Fruit fly (Drosophila melanogaster) whole organism, embryonic: Measurements from ENCODE around the gene Pxn.

Source experiments
- Bgb ChIP-seq: fragments of 200-800 bp; sonication (Bioruptor generic); IDR thresholded peaks from 2 replicates; pipeline ENCODE4 v1.3.6; 2022; ENCODE audit warnings: missing biosample characterization, missing genetic modification characterization; ENCODE audit not compliant: partially characterized antibody
- Bteb2 ChIP-seq: fragments of 200-800 bp; sonication (Bioruptor generic); optimal IDR thresholded peaks from 2 replicates; lab custom pipeline; 2016; ENCODE audit warnings: missing biosample characterization, missing genetic modification characterization
- C15 ChIP-seq: fragments of 200-800 bp; sonication (Bioruptor generic); IDR thresholded peaks from 3 replicates; pipeline ENCODE4 v1.3.6; 2022; ENCODE audit warnings: missing biosample characterization, missing genetic modification characterization
- CG1024 ChIP-seq: fragments of 200-800 bp; sonication (Bioruptor generic); IDR thresholded peaks from 2 replicates; pipeline ENCODE4 v1.3.6; 2022; ENCODE audit warnings: missing biosample characterization, missing genetic modification characterization
- CG11695 ChIP-seq: fragments of 200-800 bp; sonication (Bioruptor generic); IDR thresholded peaks from 3 replicates; pipeline ENCODE4 v1.3.6; 2022; ENCODE audit warnings: missing biosample characterization, missing genetic modification characterization
- CG11696 ChIP-seq: fragments of 200-800 bp; sonication (Bioruptor generic); IDR thresholded peaks from 2 replicates; pipeline ENCODE4 v1.3.6; 2022; ENCODE audit warnings: missing biosample characterization, missing genetic modification characterization
- CG12236 ChIP-seq: fragments of 200-800 bp; sonication (Bioruptor generic); optimal IDR thresholded peaks from 2 replicates; lab custom pipeline; 2016; ENCODE audit warnings: missing biosample characterization, missing genetic modification characterization
- CG13424 ChIP-seq: fragments of 200-800 bp; sonication (Bioruptor generic); optimal IDR thresholded peaks from 2 replicates; lab custom pipeline; 2019; ENCODE audit warnings: missing biosample characterization, mild to moderate bottlenecking, missing genetic modification characterization, moderate library complexity
- CG13775 ChIP-seq: fragments of 200-800 bp; sonication (Bioruptor generic); optimal IDR thresholded peaks from 3 replicates; lab custom pipeline; 2017; ENCODE audit warnings: missing biosample characterization, mild to moderate bottlenecking, missing genetic modification characterization
- CG13894 ChIP-seq: fragments of 200-800 bp; sonication (Bioruptor generic); optimal IDR thresholded peaks from 3 replicates; lab custom pipeline; 2018; ENCODE audit warnings: missing biosample characterization, mild to moderate bottlenecking, missing genetic modification characterization, moderate library complexity
- CG15011 ChIP-seq: fragments of 200-800 bp; sonication (Bioruptor generic); optimal IDR thresholded peaks from 3 replicates; lab custom pipeline; 2018; ENCODE audit warnings: missing biosample characterization, mild to moderate bottlenecking, missing genetic modification characterization
- CG1602 ChIP-seq: fragments of 200-800 bp; sonication (Bioruptor generic); optimal IDR thresholded peaks from 3 replicates; lab custom pipeline; 2016; ENCODE audit warnings: missing biosample characterization, missing genetic modification characterization
- CG17328 ChIP-seq: fragments of 200-800 bp; sonication (Bioruptor generic); IDR thresholded peaks from 2 replicates; pipeline ENCODE4 v1.3.6; 2022; ENCODE audit warnings: missing biosample characterization, missing genetic modification characterization
- CG17802 ChIP-seq: fragments of 200-800 bp; sonication (Bioruptor generic); optimal IDR thresholded peaks from 2 replicates; lab custom pipeline; 2018; ENCODE audit warnings: missing biosample characterization, mild to moderate bottlenecking, missing genetic modification characterization, moderate library complexity
- CG30431 ChIP-seq: fragments of 200-800 bp; sonication (Bioruptor generic); optimal IDR thresholded peaks from 2 replicates; lab custom pipeline; 2017; ENCODE audit warnings: missing biosample characterization, missing genetic modification characterization
- CG3163 ChIP-seq: fragments of 200-800 bp; sonication (Bioruptor generic); optimal IDR thresholded peaks from 3 replicates; lab custom pipeline; 2016; ENCODE audit warnings: missing biosample characterization, missing genetic modification characterization
- CG34376 ChIP-seq: fragments of 200-800 bp; sonication (Bioruptor generic); optimal IDR thresholded peaks from 2 replicates; lab custom pipeline; 2018; ENCODE audit warnings: missing biosample characterization, mild to moderate bottlenecking, missing genetic modification characterization
- CG4328 ChIP-seq: fragments of 200-800 bp; sonication (Bioruptor generic); optimal IDR thresholded peaks from 3 replicates; lab custom pipeline; 2017; ENCODE audit warnings: missing biosample characterization, missing genetic modification reagents, missing genetic modification characterization
- CG5953 ChIP-seq: fragments of 200-800 bp; sonication (Bioruptor generic); IDR thresholded peaks from 2 replicates; pipeline ENCODE4 v1.3.6; 2022; ENCODE audit warnings: missing biosample characterization, missing genetic modification characterization
- CG6854 ChIP-seq: fragments of 200-800 bp; sonication (Bioruptor generic); optimal IDR thresholded peaks from 3 replicates; lab custom pipeline; 2017; ENCODE audit warnings: missing biosample characterization, mild to moderate bottlenecking, missing genetic modification characterization
- CG7271 ChIP-seq: fragments of 200-800 bp; sonication (Bioruptor generic); optimal IDR thresholded peaks from 2 replicates; lab custom pipeline; 2018; ENCODE audit warnings: missing biosample characterization, mild to moderate bottlenecking, missing genetic modification characterization, moderate library complexity
- CG7372 ChIP-seq: fragments of 200-800 bp; sonication (Bioruptor generic); IDR thresholded peaks from 2 replicates; pipeline ENCODE4 v1.3.6; 2022; ENCODE audit warnings: missing biosample characterization, missing genetic modification characterization
- CG7963 ChIP-seq: fragments of 200-800 bp; sonication (Bioruptor generic); IDR thresholded peaks from 3 replicates; pipeline ENCODE4 v1.3.6; 2022; ENCODE audit warnings: missing biosample characterization, missing genetic modification characterization; ENCODE audit not compliant: partially characterized antibody
- Elba2 ChIP-seq: fragments of 200-800 bp; sonication (Bioruptor generic); optimal IDR thresholded peaks from 3 replicates; lab custom pipeline; 2016; ENCODE audit warnings: missing biosample characterization, missing genetic modification characterization
- Ets65A ChIP-seq: fragments of 200-800 bp; sonication (Bioruptor generic); peaks from one replicate; lab custom pipeline; 2016; ENCODE audit warnings: missing biosample characterization, missing genetic modification characterization
- Gsc ChIP-seq: fragments of 200-800 bp; sonication (Bioruptor generic); IDR thresholded peaks from 2 replicates; pipeline ENCODE4 v1.3.6; 2022; ENCODE audit warnings: missing biosample characterization, missing genetic modification characterization
- Hand ChIP-seq: fragments of 200-800 bp; sonication (Bioruptor generic); optimal IDR thresholded peaks from 2 replicates; lab custom pipeline; 2017; ENCODE audit warnings: mild to moderate bottlenecking, missing biosample characterization, missing genetic modification reagents, missing genetic modification characterization
- Hmr ChIP-seq: fragments of 200-800 bp; sonication (Bioruptor generic); optimal IDR thresholded peaks from 3 replicates; lab custom pipeline; 2017; ENCODE audit warnings: mild to moderate bottlenecking, missing biosample characterization, missing genetic modification reagents, missing genetic modification characterization
- Mrtf ChIP-seq: fragments of 200-800 bp; sonication (Bioruptor generic); IDR thresholded peaks from 3 replicates; pipeline ENCODE4 v1.3.6; 2022; ENCODE audit warnings: missing biosample characterization, missing genetic modification characterization
- Nf-YA ChIP-seq: fragments of 200-800 bp; sonication (Bioruptor generic); IDR thresholded peaks from 2 replicates; pipeline ENCODE4 v1.3.6; 2022; ENCODE audit warnings: missing biosample characterization, missing genetic modification characterization
- Nf-YC ChIP-seq: fragments of 200-800 bp; optimal IDR thresholded peaks from 3 replicates; lab custom pipeline; 2019; ENCODE audit warnings: missing biosample characterization, mild to moderate bottlenecking, missing genetic modification characterization, moderate library complexity
- ash1 ChIP-seq: fragments of 200-800 bp; sonication (Bioruptor generic); optimal IDR thresholded peaks from 2 replicates; lab custom pipeline; 2018; ENCODE audit warnings: missing biosample characterization, mild to moderate bottlenecking, missing genetic modification characterization
- bowl ChIP-seq: fragments of 200-800 bp; sonication (Bioruptor generic); IDR thresholded peaks from 2 replicates; pipeline ENCODE4 v1.3.6; 2022; ENCODE audit warnings: missing biosample characterization, missing genetic modification characterization
- chn ChIP-seq: fragments of 200-800 bp; sonication (Bioruptor generic); optimal IDR thresholded peaks from 2 replicates; lab custom pipeline; 2016; ENCODE audit warnings: missing biosample characterization, missing genetic modification characterization
- crol ChIP-seq: fragments of 200-800 bp; sonication (Bioruptor generic); IDR thresholded peaks from 2 replicates; pipeline ENCODE4 v1.3.6; 2022; ENCODE audit warnings: missing biosample characterization, missing genetic modification characterization
- disco-r ChIP-seq: fragments of 200-800 bp; sonication (Bioruptor generic); optimal IDR thresholded peaks from 2 replicates; lab custom pipeline; 2016; ENCODE audit warnings: missing biosample characterization, missing genetic modification characterization
- dysf ChIP-seq: fragments of 200-800 bp; sonication (Bioruptor generic); IDR thresholded peaks from 3 replicates; pipeline ENCODE4 v1.3.6; 2022; ENCODE audit warnings: missing biosample characterization, missing genetic modification characterization
- esg ChIP-seq: fragments of 200-800 bp; sonication (Bioruptor generic); conservative IDR thresholded peaks from 2 replicates; pipeline ENCODE4 v1.3.6; 2022; ENCODE audit warnings: missing biosample characterization, missing genetic modification characterization
- gro ChIP-seq: fragments of 200-800 bp; sonication (Bioruptor generic); optimal IDR thresholded peaks from 2 replicates; lab custom pipeline; 2016; ENCODE audit warnings: missing biosample characterization, missing genetic modification characterization
- kay ChIP-seq: fragments of 200-800 bp; sonication (Bioruptor generic); optimal IDR thresholded peaks from 2 replicates; lab custom pipeline; 2016; ENCODE audit warnings: missing biosample characterization, missing genetic modification characterization
- lola ChIP-seq, 3 experiments: fragments of >200 bp in 2 of 3; fragments of 200-800 bp in 1 of 3; sonication (Bioruptor generic) in 1 of 3; optimal IDR thresholded peaks; 2 replicates each; lab custom pipeline; 2017 to 2019; ENCODE audit warnings: missing biosample characterization in 3 of 3, missing genetic modification characterization in 3 of 3, mild to moderate bottlenecking in 1 of 3, moderate library complexity in 1 of 3
- oc ChIP-seq: fragments of 200-800 bp; sonication (Bioruptor generic); optimal IDR thresholded peaks from 2 replicates; lab custom pipeline; 2018; ENCODE audit warnings: missing biosample characterization, mild to moderate bottlenecking, missing genetic modification characterization, moderate library complexity
- otp ChIP-seq: fragments of 200-800 bp; sonication (Bioruptor generic); IDR thresholded peaks from 3 replicates; pipeline ENCODE4, ENCODE4 v1.3.6; 2022; ENCODE audit warnings: missing biosample characterization, missing genetic modification characterization
- pfk ChIP-seq: fragments of 200-800 bp; sonication (Bioruptor generic); optimal IDR thresholded peaks from 2 replicates; lab custom pipeline; 2018; ENCODE audit warnings: missing biosample characterization, mild to moderate bottlenecking, missing genetic modification characterization, moderate library complexity
- pnt ChIP-seq: fragments of 200-800 bp; sonication (Bioruptor generic); optimal IDR thresholded peaks from 3 replicates; lab custom pipeline; 2016; ENCODE audit warnings: missing biosample characterization, missing genetic modification characterization
- repo ChIP-seq: fragments of 200-800 bp; sonication (Bioruptor generic); optimal IDR thresholded peaks from 2 replicates; lab custom pipeline; 2016; ENCODE audit warnings: missing biosample characterization, missing genetic modification characterization
- tll ChIP-seq, 2 experiments: fragments of 200-800 bp in 1 of 2; fragments of >200 bp in 1 of 2; sonication (Bioruptor generic) in 1 of 2; optimal IDR thresholded peaks; 2 replicates each; lab custom pipeline; 2017 to 2019; ENCODE audit warnings: missing biosample characterization in 2 of 2, missing genetic modification characterization in 2 of 2, mild to moderate bottlenecking in 1 of 2, moderate library complexity in 1 of 2
- zfh1 ChIP-seq: fragments of 200-800 bp; sonication (Bioruptor generic); IDR thresholded peaks from 3 replicates; pipeline ENCODE4 v1.3.6; 2022; ENCODE audit warnings: missing biosample characterization, missing genetic modification characterization

The Pxn gene

dm6 chr3L:2589911-2590763, 39.7 kb downstream of the Pxn start (continued):
- TF ChIP-seq oc (tag; lab: Kevin White, UChicago) = peak; percentile 63
- TF ChIP-seq Nf-YC (tag; lab: Kevin White, UChicago) = no peak
- peak; percentile 45 for TF ChIP-seq Bgb
- no peak for TF ChIP-seq gro (GFP tag; lab: Kevin White, UChicago)
- TF ChIP-seq pnt (GFP tag; lab: Kevin White, UChicago) = no peak
- peak; percentile 54 for TF ChIP-seq CG6854 (GFP tag; lab: Kevin White, UChicago)
- peak; percentile 59; the same call in 1 of the 2 replicates for TF ChIP-seq CG17328 (GFP tag; lab: Robert Waterston, UW)
- TF ChIP-seq CG4328 = peak; percentile 67
- TF ChIP-seq Mrtf = no peak
- TF ChIP-seq bowl (GFP tag; lab: Robert Waterston, UW) = 0 out of 2 replicates have a peak, but pooled peaks have one; percentile 8
- TF ChIP-seq CG5953 (GFP tag; lab: Robert Waterston, UW) = no peak
- peak; percentile 39 for TF ChIP-seq CG7271
- peak; percentile 55; the same call in 1 of the 3 replicates for TF ChIP-seq dysf
- TF ChIP-seq C15 (GFP tag; lab: Robert Waterston, UW) = no peak
- no peak for TF ChIP-seq Gsc (GFP tag; lab: Robert Waterston, UW)
- TF ChIP-seq disco-r (GFP tag; lab: Kevin White, UChicago) = no peak
- TF ChIP-seq tll (GFP tag; optimal IDR thresholded peaks at IDR 0.05; lab: Kevin White, UChicago) = no peak
- peak; percentile 76; the same call in 2 of the 3 replicates for TF ChIP-seq CG11695
- TF ChIP-seq CG13894 (tag; lab: Kevin White, UChicago) = peak; percentile 77
- peak; percentile 52 for TF ChIP-seq kay (GFP tag; lab: Kevin White, UChicago)
- no peak for TF ChIP-seq pfk
- TF ChIP-seq ash1 (GFP tag; lab: Kevin White, UChicago) = no peak
- 0 out of 3 replicates have a peak, but pooled peaks have one; percentile 22 for TF ChIP-seq otp (GFP tag; lab: Robert Waterston, UW)
- no peak for TF ChIP-seq Elba2 (GFP tag; lab: Kevin White, UChicago)
- peak; percentile 38 for TF ChIP-seq CG15011
- no peak for TF ChIP-seq CG7372
- peak; percentile 76 for TF ChIP-seq CG13775 (GFP tag; lab: Kevin White, UChicago)
- peak; percentile 3 for TF ChIP-seq CG17802 (tag; lab: Kevin White, UChicago)
- peak; percentile 83 for TF ChIP-seq Hmr (GFP tag; lab: Kevin White, UChicago)
- 0 out of 2 replicates have a peak, but pooled peaks have one; percentile 10 for TF ChIP-seq Nf-YA (GFP tag; lab: Robert Waterston, UW)
- peak; percentile 96 for TF ChIP-seq crol (GFP tag; lab: Robert Waterston, UW)
- no peak for TF ChIP-seq CG11696
- peak in 1 of 3 experiments; percentile 82 for TF ChIP-seq lola (GFP tag; optimal IDR thresholded peaks at IDR 0.05; lab: Kevin White, UChicago)
- peak; percentile 44 for TF ChIP-seq Bteb2 (GFP tag; lab: Kevin White, UChicago)
- peak; percentile 68 for TF ChIP-seq Hand (GFP tag; lab: Kevin White, UChicago)
- TF ChIP-seq esg (GFP tag; lab: Robert Waterston, UW) = peak; percentile 66
- peak; percentile 37 for TF ChIP-seq CG30431 (GFP tag; lab: Kevin White, UChicago)
- peak; percentile 10 for TF ChIP-seq chn (GFP tag; lab: Kevin White, UChicago)
- no peak; the same call in 2 of the 3 replicates for TF ChIP-seq zfh1 (GFP tag; lab: Robert Waterston, UW)
- TF ChIP-seq CG3163 = no peak
- TF ChIP-seq CG12236 (GFP tag; lab: Kevin White, UChicago) = no peak
- TF ChIP-seq CG13424 = peak; percentile 88
- peak; percentile 60 for TF ChIP-seq CG1602
- TF ChIP-seq CG7963 = 0 out of 3 replicates have a peak, but pooled peaks have one; percentile 41
- peak; percentile 86 for TF ChIP-seq Ets65A (GFP tag; lab: Kevin White, UChicago)
- TF ChIP-seq CG34376 (GFP tag; lab: Kevin White, UChicago) = peak; percentile 60
- TF ChIP-seq CG1024 (GFP tag; lab: Robert Waterston, UW) = 0 out of 2 replicates have a peak, but pooled peaks have one; percentile 44
- no peak for TF ChIP-seq repo (GFP tag; lab: Kevin White, UChicago)
